Fruit fly (Drosophila melanogaster) whole organism, embryonic: ENCODE results near the gene pim.

ENCODE experiments used
- BtbVII ChIP-seq: fragments of 200-800 bp; sonication (Bioruptor generic); optimal IDR thresholded peaks from 3 replicates; lab custom pipeline; 2017; ENCODE audit warnings: missing biosample characterization, mild to moderate bottlenecking, missing genetic modification characterization
- CG10147 ChIP-seq: fragments of 200-800 bp; sonication (Bioruptor generic); optimal IDR thresholded peaks from 2 replicates; lab custom pipeline; 2019; ENCODE audit warnings: missing biosample characterization, mild to moderate bottlenecking, missing genetic modification characterization, moderate library complexity
- CG10209 ChIP-seq: fragments of 200-800 bp; sonication (Bioruptor generic); optimal IDR thresholded peaks from 3 replicates; lab custom pipeline; 2017; ENCODE audit warnings: missing biosample characterization, mild to moderate bottlenecking, missing genetic modification characterization, missing genetic modification reagents
- CG10462 ChIP-seq: fragments of 200-800 bp; sonication (Bioruptor generic); optimal IDR thresholded peaks from 2 replicates; lab custom pipeline; 2016; ENCODE audit warnings: missing biosample characterization, missing genetic modification characterization
- CG12155 ChIP-seq: fragments of 200-800 bp; sonication (Bioruptor generic); optimal IDR thresholded peaks from 3 replicates; lab custom pipeline; 2016; ENCODE audit warnings: missing biosample characterization, missing genetic modification characterization
- CG1233 ChIP-seq: fragments of 200-800 bp; sonication (Bioruptor generic); optimal IDR thresholded peaks from 4 replicates; lab custom pipeline; 2018; ENCODE audit warnings: missing biosample characterization, mild to moderate bottlenecking, missing genetic modification characterization
- CG14014 ChIP-seq: fragments of 200-800 bp; sonication (Bioruptor generic); IDR thresholded peaks from 2 replicates; pipeline ENCODE4 v1.3.6; 2022; ENCODE audit warnings: missing biosample characterization, missing genetic modification characterization
- CG15479 ChIP-seq: fragments of 200-800 bp; sonication (Bioruptor generic); optimal IDR thresholded peaks from 3 replicates; lab custom pipeline; 2019; ENCODE audit warnings: missing biosample characterization, mild to moderate bottlenecking, missing genetic modification characterization, moderate library complexity
- CG17385 ChIP-seq: fragments of 200-800 bp; sonication (Bioruptor generic); optimal IDR thresholded peaks from 3 replicates; lab custom pipeline; 2018; ENCODE audit warnings: missing biosample characterization, mild to moderate bottlenecking, missing genetic modification characterization
- CG30431 ChIP-seq: fragments of 200-800 bp; sonication (Bioruptor generic); optimal IDR thresholded peaks from 2 replicates; lab custom pipeline; 2017; ENCODE audit warnings: missing biosample characterization, missing genetic modification characterization
- CG32532 ChIP-seq: fragments of 200-800 bp; sonication (Bioruptor generic); IDR thresholded peaks from 2 replicates; pipeline ENCODE4 v1.3.6; 2022; ENCODE audit warnings: missing biosample characterization, missing genetic modification characterization
- CG3281 ChIP-seq: fragments of 200-800 bp; sonication (Bioruptor generic); optimal IDR thresholded peaks from 3 replicates; lab custom pipeline; 2017; ENCODE audit warnings: missing biosample characterization, mild to moderate bottlenecking, missing genetic modification characterization
- CG33213 ChIP-seq: fragments of 200-800 bp; sonication (Bioruptor generic); optimal IDR thresholded peaks from 3 replicates; lab custom pipeline; 2016; ENCODE audit warnings: missing biosample characterization, missing genetic modification characterization
- CG34422 ChIP-seq: fragments of 200-800 bp; sonication (Bioruptor generic); IDR thresholded peaks from 3 replicates; pipeline ENCODE4 v1.3.6; 2022; ENCODE audit warnings: missing biosample characterization, missing genetic modification characterization
- CG4282 ChIP-seq: fragments of 200-800 bp; sonication (Bioruptor generic); optimal IDR thresholded peaks from 2 replicates; lab custom pipeline; 2016; ENCODE audit warnings: missing biosample characterization, missing genetic modification characterization
- CG4404 ChIP-seq: fragments of 200-800 bp; sonication (Bioruptor generic); IDR thresholded peaks from 2 replicates; pipeline ENCODE4 v1.3.6; 2022; ENCODE audit warnings: missing biosample characterization, missing genetic modification characterization
- CG4820 ChIP-seq: fragments of 200-800 bp; sonication (Bioruptor generic); optimal IDR thresholded peaks from 3 replicates; lab custom pipeline; 2016; ENCODE audit warnings: missing biosample characterization, missing genetic modification characterization
- CG6175 ChIP-seq: fragments of 200-800 bp; sonication (Bioruptor generic); IDR thresholded peaks from 3 replicates; pipeline ENCODE4 v1.3.6; 2022; ENCODE audit warnings: missing biosample characterization, missing genetic modification characterization
- CG7786 ChIP-seq: fragments of 200-800 bp; sonication (Bioruptor generic); optimal IDR thresholded peaks from 2 replicates; lab custom pipeline; 2016; ENCODE audit warnings: missing biosample characterization, missing genetic modification characterization
- Dip2 ChIP-seq: fragments of 200-800 bp; sonication (Bioruptor generic); IDR thresholded peaks from 2 replicates; pipeline ENCODE4 v1.3.6; 2022; ENCODE audit warnings: missing biosample characterization, missing genetic modification characterization
- Dll ChIP-seq: fragments of 200-800 bp; sonication (Bioruptor generic); IDR thresholded peaks from 4 replicates; pipeline ENCODE4 v1.3.6; 2022; ENCODE audit warnings: missing biosample characterization, missing genetic modification characterization; ENCODE audit not compliant: partially characterized antibody
- Dref ChIP-seq: fragments of 200-800 bp; sonication (Bioruptor generic); IDR thresholded peaks from 2 replicates; pipeline ENCODE4 v1.3.6; 2022; ENCODE audit warnings: missing biosample characterization, missing genetic modification characterization
- Drgx ChIP-seq: fragments of 200-800 bp; sonication (Bioruptor generic); IDR thresholded peaks from 2 replicates; pipeline ENCODE4 v1.3.6; 2022; ENCODE audit warnings: missing biosample characterization, missing genetic modification characterization
- Elba2 ChIP-seq: fragments of 200-800 bp; sonication (Bioruptor generic); optimal IDR thresholded peaks from 3 replicates; lab custom pipeline; 2016; ENCODE audit warnings: missing biosample characterization, missing genetic modification characterization
- Ets97D ChIP-seq: fragments of 200-800 bp; sonication (Bioruptor generic); optimal IDR thresholded peaks from 3 replicates; lab custom pipeline; 2016; ENCODE audit warnings: missing biosample characterization, missing genetic modification characterization
- Fer1 ChIP-seq: fragments of 200-800 bp; sonication (Bioruptor generic); optimal IDR thresholded peaks from 2 replicates; lab custom pipeline; 2017; ENCODE audit warnings: missing biosample characterization, mild to moderate bottlenecking, missing genetic modification characterization
- HLH3B ChIP-seq: fragments of 200-800 bp; sonication (Bioruptor generic); IDR thresholded peaks from 2 replicates; pipeline ENCODE4 v1.3.6; 2022; ENCODE audit warnings: missing biosample characterization, missing genetic modification characterization
- HLH4C ChIP-seq: fragments of 200-800 bp; sonication (Bioruptor generic); IDR thresholded peaks from 3 replicates; pipeline ENCODE4 v1.3.6; 2022; ENCODE audit warnings: missing biosample characterization, missing genetic modification characterization; ENCODE audit not compliant: partially characterized antibody
- Hmr ChIP-seq: fragments of 200-800 bp; sonication (Bioruptor generic); optimal IDR thresholded peaks from 3 replicates; lab custom pipeline; 2017; ENCODE audit warnings: mild to moderate bottlenecking, missing biosample characterization, missing genetic modification reagents, missing genetic modification characterization
- Meics ChIP-seq: fragments of 200-800 bp; sonication (Bioruptor generic); optimal IDR thresholded peaks from 2 replicates; lab custom pipeline; 2017; ENCODE audit warnings: missing biosample characterization, mild to moderate bottlenecking, missing genetic modification characterization
- Nf-YA ChIP-seq: fragments of 200-800 bp; sonication (Bioruptor generic); IDR thresholded peaks from 2 replicates; pipeline ENCODE4 v1.3.6; 2022; ENCODE audit warnings: missing biosample characterization, missing genetic modification characterization
- Nf-YC ChIP-seq: fragments of 200-800 bp; optimal IDR thresholded peaks from 3 replicates; lab custom pipeline; 2019; ENCODE audit warnings: missing biosample characterization, mild to moderate bottlenecking, missing genetic modification characterization, moderate library complexity
- NfI ChIP-seq: fragments of 200-800 bp; sonication (Bioruptor generic); optimal IDR thresholded peaks from 3 replicates; lab custom pipeline; 2018; ENCODE audit warnings: missing biosample characterization, mild to moderate bottlenecking, missing genetic modification characterization, moderate library complexity
- Sin3A ChIP-seq: fragments of >200 bp; optimal IDR thresholded peaks from 2 replicates; lab custom pipeline; 2018
- bsh ChIP-seq, 2 experiments: fragments of 200-800 bp; sonication (Bioruptor generic); optimal IDR thresholded peaks; 2 replicates each; lab custom pipeline; 2017 to 2018; ENCODE audit warnings: mild to moderate bottlenecking in 2 of 2, missing biosample characterization in 2 of 2, missing genetic modification characterization in 2 of 2, moderate library complexity in 1 of 2
- cg ChIP-seq: fragments of 200-800 bp; sonication (Bioruptor generic); optimal IDR thresholded peaks from 3 replicates; lab custom pipeline; 2019; ENCODE audit warnings: missing biosample characterization, mild to moderate bottlenecking, missing genetic modification characterization, moderate library complexity
- chinmo ChIP-seq: fragments of 200-800 bp; sonication (Bioruptor generic); IDR thresholded peaks from 4 replicates; pipeline ENCODE4 v1.3.6; 2022; ENCODE audit warnings: missing biosample characterization, missing genetic modification characterization; ENCODE audit not compliant: partially characterized antibody
- dan ChIP-seq: fragments of 200-800 bp; sonication (Bioruptor generic); IDR thresholded peaks from 2 replicates; pipeline ENCODE4 v1.3.6; 2022; ENCODE audit warnings: missing biosample characterization, missing genetic modification characterization
- dimm ChIP-seq: fragments of 200-800 bp; sonication (Bioruptor generic); IDR thresholded peaks from 2 replicates; pipeline ENCODE4 v1.3.6; 2022; ENCODE audit warnings: missing biosample characterization, missing genetic modification characterization
- esg ChIP-seq: fragments of 200-800 bp; sonication (Bioruptor generic); conservative IDR thresholded peaks from 2 replicates; pipeline ENCODE4 v1.3.6; 2022; ENCODE audit warnings: missing biosample characterization, missing genetic modification characterization
- exex ChIP-seq: fragments of 200-800 bp; sonication (Bioruptor generic); optimal IDR thresholded peaks from 4 replicates; lab custom pipeline; 2018; ENCODE audit warnings: missing biosample characterization, mild to moderate bottlenecking, missing genetic modification characterization, moderate library complexity
- fd96Cb ChIP-seq: fragments of 200-800 bp; sonication (Bioruptor generic); optimal IDR thresholded peaks from 2 replicates; lab custom pipeline; 2018; ENCODE audit warnings: missing biosample characterization, mild to moderate bottlenecking, missing genetic modification characterization, moderate library complexity
- gcm2 ChIP-seq: fragments of 200-800 bp; sonication (Bioruptor generic); optimal IDR thresholded peaks from 2 replicates; lab custom pipeline; 2016; ENCODE audit warnings: missing biosample characterization, missing genetic modification characterization
- gem ChIP-seq: fragments of 200-800 bp; sonication (Bioruptor generic); optimal IDR thresholded peaks from 2 replicates; lab custom pipeline; 2019; ENCODE audit warnings: missing biosample characterization, mild to moderate bottlenecking, missing genetic modification characterization, moderate library complexity
- gro ChIP-seq: fragments of 200-800 bp; sonication (Bioruptor generic); optimal IDR thresholded peaks from 2 replicates; lab custom pipeline; 2016; ENCODE audit warnings: missing biosample characterization, missing genetic modification characterization
- jing ChIP-seq: fragments of 200-800 bp; sonication (Bioruptor generic); optimal IDR thresholded peaks from 2 replicates; lab custom pipeline; 2018; ENCODE audit warnings: missing biosample characterization, mild to moderate bottlenecking, missing genetic modification characterization
- kah ChIP-seq: fragments of 200-800 bp; sonication (Bioruptor generic); optimal IDR thresholded peaks from 2 replicates; lab custom pipeline; 2018; ENCODE audit warnings: missing biosample characterization, mild to moderate bottlenecking, missing genetic modification characterization
- nmo ChIP-seq: fragments of 200-800 bp; sonication (Bioruptor generic); optimal IDR thresholded peaks from 2 replicates; lab custom pipeline; 2018; ENCODE audit warnings: missing biosample characterization, mild to moderate bottlenecking, missing genetic modification characterization, moderate library complexity
- pb ChIP-seq: fragments of 200-800 bp; sonication (Bioruptor generic); optimal IDR thresholded peaks from 3 replicates; lab custom pipeline; 2016; ENCODE audit warnings: missing biosample characterization, missing genetic modification characterization
- pnt ChIP-seq: fragments of 200-800 bp; sonication (Bioruptor generic); optimal IDR thresholded peaks from 3 replicates; lab custom pipeline; 2016; ENCODE audit warnings: missing biosample characterization, missing genetic modification characterization
- sens-2 ChIP-seq: fragments of 200-800 bp; sonication (Bioruptor generic); IDR thresholded peaks from 2 replicates; pipeline ENCODE4 v1.3.6; 2022; ENCODE audit warnings: missing biosample characterization, missing genetic modification characterization
- sima ChIP-seq: fragments of 200-800 bp; sonication (Bioruptor generic); optimal IDR thresholded peaks from 2 replicates; lab custom pipeline; 2016; ENCODE audit warnings: missing biosample characterization, missing genetic modification characterization
- tap ChIP-seq: fragments of 200-800 bp; optimal IDR thresholded peaks from 3 replicates; lab custom pipeline; 2019; ENCODE audit warnings: missing biosample characterization, mild to moderate bottlenecking, missing genetic modification characterization, moderate library complexity

Gene pim

dm6 chr2L:10366525-10366924, 3.7 kb downstream of the pim start, which contains the start of gene CG5056 (continued):
- TF ChIP-seq CG12155 (GFP tag; lab: Kevin White, UChicago) (no peak), chinmo (GFP tag; lab: Robert Waterston, UW) (no peak), CG17385 (no peak), CG4404 (GFP tag; lab: Robert Waterston, UW) (no peak), CG15479 (GFP tag; lab: Kevin White, UChicago) (no peak), fd96Cb (no peak), gcm2 (GFP tag; lab: Kevin White, UChicago) (no peak), HLH4C (GFP tag; lab: Robert Waterston, UW) (no peak), Elba2 (GFP tag; lab: Kevin White, UChicago) (no peak), NfI (peak; percentile 28), cg (peak; percentile 64), CG10147 (GFP tag; lab: Kevin White, UChicago) (peak; percentile 48), gro (peak; percentile 1), pnt (GFP tag; lab: Kevin White, UChicago) (no peak), CG30431 (GFP tag; lab: Kevin White, UChicago) (no peak), sens-2 (GFP tag; lab: Robert Waterston, UW) (no peak), CG7786 (GFP tag; lab: Kevin White, UChicago) (no peak), Nf-YA (no peak), sima (GFP tag; lab: Kevin White, UChicago) (no peak), pb (GFP tag; lab: Kevin White, UChicago) (no peak), CG34422 (GFP tag; lab: Robert Waterston, UW) (no peak), CG33213 (GFP tag; lab: Kevin White, UChicago) (no peak), CG4820 (GFP tag; lab: Kevin White, UChicago) (no peak), Hmr (GFP tag; lab: Kevin White, UChicago) (no peak), exex (tag; lab: Kevin White, UChicago) (no peak), CG10209 (no peak), nmo (GFP tag; lab: Kevin White, UChicago) (peak; percentile 64), esg (GFP tag; lab: Robert Waterston, UW) (no peak), CG1233 (GFP tag; lab: Kevin White, UChicago) (no peak), kah (no peak), Nf-YC (tag; lab: Kevin White, UChicago) (peak; percentile 53), CG14014 (GFP tag; lab: Robert Waterston, UW) (no peak), jing (GFP tag; lab: Kevin White, UChicago) (no peak), CG4282 (GFP tag; lab: Kevin White, UChicago) (no peak), Meics (GFP tag; lab: Kevin White, UChicago) (no peak), dan (no peak), dimm (GFP tag; lab: Robert Waterston, UW) (no peak), CG32532 (GFP tag; lab: Robert Waterston, UW) (no peak), tap (no peak), gem (tag; lab: Kevin White, UChicago) (no peak), Drgx (GFP tag; lab: Robert Waterston, UW) (no peak), Fer1 (GFP tag; lab: Kevin White, UChicago) (no peak), bsh (GFP tag; optimal IDR thresholded peaks at IDR 0.05; lab: Kevin White, UChicago) (no peak), Ets97D (GFP tag; lab: Kevin White, UChicago) (peak; percentile 40), CG10462 (GFP tag; lab: Kevin White, UChicago) (no peak), Dref (GFP tag; lab: Robert Waterston, UW) (peak; percentile 39), CG3281 (no peak), CG6175 (GFP tag; lab: Robert Waterston, UW) (no peak), Dll (GFP tag; lab: Robert Waterston, UW) (peak; percentile 28; the same call in 1 of the 4 replicates), Dip2 (GFP tag; lab: Robert Waterston, UW) (no peak), Sin3A (lab: Kevin White, UChicago) (no peak), HLH3B (GFP tag; lab: Robert Waterston, UW) (no peak), BtbVII (GFP tag; lab: Kevin White, UChicago) (no peak)
